Fruit fly (Drosophila melanogaster) whole organism, embryonic: ENCODE results near the gene Qsox2.

Experiments
- Atf6 ChIP-seq: fragments of 200-800 bp; sonication (Bioruptor generic); IDR thresholded peaks from 2 replicates; pipeline ENCODE4 v1.3.6; 2022; ENCODE audit warnings: missing biosample characterization, missing genetic modification characterization
- CG10321 ChIP-seq: fragments of 200-800 bp; sonication (Bioruptor generic); IDR thresholded peaks from 2 replicates; pipeline ENCODE4 v1.3.6; 2022; ENCODE audit warnings: missing biosample characterization, missing genetic modification characterization
- CG10366 ChIP-seq: fragments of 200-800 bp; sonication (Bioruptor generic); IDR thresholded peaks from 2 replicates; pipeline ENCODE4 v1.3.6; 2022; ENCODE audit warnings: missing biosample characterization, missing genetic modification characterization
- CG12104 ChIP-seq: fragments of 200-800 bp; sonication (Bioruptor generic); optimal IDR thresholded peaks from 3 replicates; lab custom pipeline; 2016; ENCODE audit warnings: missing biosample characterization, missing genetic modification characterization
- CG1233 ChIP-seq: fragments of 200-800 bp; sonication (Bioruptor generic); optimal IDR thresholded peaks from 4 replicates; lab custom pipeline; 2018; ENCODE audit warnings: missing biosample characterization, mild to moderate bottlenecking, missing genetic modification characterization
- CG12769 ChIP-seq: fragments of 200-800 bp; sonication (Bioruptor generic); optimal IDR thresholded peaks from 2 replicates; lab custom pipeline; 2019; ENCODE audit warnings: missing biosample characterization, mild to moderate bottlenecking, missing genetic modification characterization, moderate library complexity
- CG13287 ChIP-seq: fragments of 200-800 bp; sonication (Bioruptor generic); IDR thresholded peaks from 2 replicates; pipeline ENCODE4 v1.3.6; 2022; ENCODE audit warnings: missing biosample characterization, missing genetic modification characterization; ENCODE audit not compliant: partially characterized antibody
- CG16779 ChIP-seq: fragments of 200-800 bp; sonication (Bioruptor generic); IDR thresholded peaks from 2 replicates; pipeline ENCODE4 v1.3.6; 2022; ENCODE audit warnings: missing biosample characterization, missing genetic modification characterization
- CG17186 ChIP-seq: fragments of 200-800 bp; sonication (Bioruptor generic); optimal IDR thresholded peaks from 3 replicates; lab custom pipeline; 2017; ENCODE audit warnings: missing biosample characterization, missing genetic modification reagents, missing genetic modification characterization
- CG17328 ChIP-seq: fragments of 200-800 bp; sonication (Bioruptor generic); IDR thresholded peaks from 2 replicates; pipeline ENCODE4 v1.3.6; 2022; ENCODE audit warnings: missing biosample characterization, missing genetic modification characterization
- CG17829 ChIP-seq: fragments of 200-800 bp; optimal IDR thresholded peaks from 2 replicates; lab custom pipeline; 2019; ENCODE audit warnings: missing biosample characterization, mild to moderate bottlenecking, missing genetic modification characterization, moderate library complexity
- CG4730 ChIP-seq: fragments of 200-800 bp; sonication (Bioruptor generic); IDR thresholded peaks from 2 replicates; pipeline ENCODE4 v1.3.6; 2022; ENCODE audit warnings: missing biosample characterization, missing genetic modification characterization
- CG4820 ChIP-seq: fragments of 200-800 bp; sonication (Bioruptor generic); optimal IDR thresholded peaks from 3 replicates; lab custom pipeline; 2016; ENCODE audit warnings: missing biosample characterization, missing genetic modification characterization
- CG6791 ChIP-seq: fragments of 200-800 bp; sonication (Bioruptor generic); IDR thresholded peaks from 3 replicates; pipeline ENCODE4 v1.3.6; 2022; ENCODE audit warnings: missing biosample characterization, missing genetic modification characterization; ENCODE audit not compliant: partially characterized antibody
- CG7372 ChIP-seq: fragments of 200-800 bp; sonication (Bioruptor generic); IDR thresholded peaks from 2 replicates; pipeline ENCODE4 v1.3.6; 2022; ENCODE audit warnings: missing biosample characterization, missing genetic modification characterization
- CG7745 ChIP-seq: fragments of 200-800 bp; sonication (Bioruptor generic); optimal IDR thresholded peaks from 2 replicates; lab custom pipeline; 2018; ENCODE audit warnings: missing biosample characterization, mild to moderate bottlenecking, missing genetic modification characterization, moderate library complexity
- CG8089 ChIP-seq: fragments of 200-800 bp; sonication (Bioruptor generic); optimal IDR thresholded peaks from 3 replicates; lab custom pipeline; 2016; ENCODE audit warnings: missing biosample characterization, missing genetic modification characterization
- CG9215 ChIP-seq: fragments of 200-800 bp; sonication (Bioruptor generic); IDR thresholded peaks from 2 replicates; pipeline ENCODE4 v1.3.6; 2022; ENCODE audit warnings: missing biosample characterization, missing genetic modification characterization
- CG9797 ChIP-seq: fragments of 200-800 bp; sonication (Bioruptor generic); optimal IDR thresholded peaks from 3 replicates; lab custom pipeline; 2018; ENCODE audit warnings: missing biosample characterization, mild to moderate bottlenecking, missing genetic modification characterization
- CG9932 ChIP-seq: fragments of 200-800 bp; sonication (Bioruptor generic); IDR thresholded peaks from 2 replicates; pipeline ENCODE4 v1.3.6; 2022; ENCODE audit warnings: missing biosample characterization, missing genetic modification characterization
- CHES-1-like ChIP-seq: fragments of 200-800 bp; sonication (Bioruptor generic); optimal IDR thresholded peaks from 2 replicates; lab custom pipeline; 2016; ENCODE audit warnings: missing biosample characterization, missing genetic modification characterization
- Drgx ChIP-seq: fragments of 200-800 bp; sonication (Bioruptor generic); IDR thresholded peaks from 2 replicates; pipeline ENCODE4 v1.3.6; 2022; ENCODE audit warnings: missing biosample characterization, missing genetic modification characterization
- Eip74EF ChIP-seq, 2 experiments: fragments of 200-800 bp in 1 of 2; fragments of >200 bp in 1 of 2; sonication (Bioruptor generic) in 1 of 2; optimal IDR thresholded peaks; 2 replicates each; lab custom pipeline; 2017 to 2019; ENCODE audit warnings: missing biosample characterization in 2 of 2, missing genetic modification characterization in 2 of 2, mild to moderate bottlenecking in 1 of 2, moderate library complexity in 1 of 2
- Elba2 ChIP-seq: fragments of 200-800 bp; sonication (Bioruptor generic); optimal IDR thresholded peaks from 3 replicates; lab custom pipeline; 2016; ENCODE audit warnings: missing biosample characterization, missing genetic modification characterization
- HLH3B ChIP-seq: fragments of 200-800 bp; sonication (Bioruptor generic); IDR thresholded peaks from 2 replicates; pipeline ENCODE4 v1.3.6; 2022; ENCODE audit warnings: missing biosample characterization, missing genetic modification characterization
- HmgD ChIP-seq: fragments of 200-800 bp; sonication (Bioruptor generic); optimal IDR thresholded peaks from 3 replicates; lab custom pipeline; 2016; ENCODE audit warnings: missing biosample characterization, missing genetic modification characterization
- Hr51 ChIP-seq, 2 experiments: fragments of 200-800 bp; sonication (Bioruptor generic); optimal IDR thresholded peaks; 2 replicates in 1 of 2; 3 replicates in 1 of 2; lab custom pipeline; 2016 to 2018; ENCODE audit warnings: missing biosample characterization in 2 of 2, missing genetic modification characterization in 2 of 2, mild to moderate bottlenecking in 1 of 2, moderate library complexity in 1 of 2
- Lim3 ChIP-seq: fragments of 200-800 bp; sonication (Bioruptor generic); IDR thresholded peaks from 2 replicates; pipeline ENCODE4 v1.3.6; 2022; ENCODE audit warnings: missing biosample characterization, missing genetic modification characterization
- Nf-YA ChIP-seq: fragments of 200-800 bp; sonication (Bioruptor generic); IDR thresholded peaks from 2 replicates; pipeline ENCODE4 v1.3.6; 2022; ENCODE audit warnings: missing biosample characterization, missing genetic modification characterization
- Nf-YB ChIP-seq: fragments of 200-800 bp; sonication (Bioruptor generic); optimal IDR thresholded peaks from 3 replicates; lab custom pipeline; 2019; ENCODE audit warnings: missing biosample characterization, mild to moderate bottlenecking, missing genetic modification characterization, moderate library complexity
- Rx ChIP-seq: fragments of 200-800 bp; sonication (Bioruptor generic); IDR thresholded peaks from 2 replicates; pipeline ENCODE4 v1.3.6; 2022; ENCODE audit warnings: missing biosample characterization, missing genetic modification characterization
- Trl ChIP-seq, 3 experiments: fragments of >200 bp in 2 of 3; fragments of 200-800 bp in 1 of 3; sonication (Bioruptor generic) in 1 of 3; optimal IDR thresholded peaks; 2 replicates in 1 of 3; 3 replicates in 2 of 3; lab custom pipeline; 2016 to 2017; ENCODE audit warnings: missing biosample characterization in 1 of 3, missing genetic modification characterization in 1 of 3
- al ChIP-seq: fragments of 200-800 bp; sonication (Bioruptor generic); IDR thresholded peaks from 2 replicates; pipeline ENCODE4 v1.3.6; 2022; ENCODE audit warnings: missing biosample characterization, missing genetic modification characterization
- cg ChIP-seq: fragments of 200-800 bp; sonication (Bioruptor generic); optimal IDR thresholded peaks from 3 replicates; lab custom pipeline; 2019; ENCODE audit warnings: missing biosample characterization, mild to moderate bottlenecking, missing genetic modification characterization, moderate library complexity
- dmrt11E ChIP-seq: fragments of 200-800 bp; sonication (Bioruptor generic); optimal IDR thresholded peaks from 3 replicates; lab custom pipeline; 2018; ENCODE audit warnings: missing biosample characterization, mild to moderate bottlenecking, missing genetic modification characterization, moderate library complexity
- grn ChIP-seq: fragments of 200-800 bp; sonication (Bioruptor generic); optimal IDR thresholded peaks from 3 replicates; lab custom pipeline; 2017; ENCODE audit warnings: missing biosample characterization, missing genetic modification characterization
- hbn ChIP-seq: fragments of 200-800 bp; sonication (Bioruptor generic); IDR thresholded peaks from 2 replicates; pipeline ENCODE4 v1.3.6; 2022; ENCODE audit warnings: missing biosample characterization, missing genetic modification characterization; ENCODE audit not compliant: partially characterized antibody
- maf-S ChIP-seq: fragments of 200-800 bp; sonication (Bioruptor generic); optimal IDR thresholded peaks from 2 replicates; lab custom pipeline; 2016; ENCODE audit warnings: missing biosample characterization, missing genetic modification characterization
- nom ChIP-seq: fragments of 200-800 bp; sonication (Bioruptor generic); optimal IDR thresholded peaks from 2 replicates; lab custom pipeline; 2017; ENCODE audit warnings: missing biosample characterization, missing genetic modification characterization, mild to moderate bottlenecking, moderate library complexity, missing genetic modification reagents
- prd ChIP-seq, 3 experiments: fragments of >200 bp in 2 of 3; fragments of 200-800 bp in 1 of 3; sonication (Bioruptor generic) in 1 of 3; optimal IDR thresholded peaks in 2 of 3; IDR thresholded peaks in 1 of 3; 2 replicates in 2 of 3; 3 replicates in 1 of 3; pipeline versions ENCODE4 v1.3.6 to Lab custom; 2017 to 2022; ENCODE audit warnings: missing biosample characterization in 1 of 3, missing genetic modification characterization in 1 of 3
- ro ChIP-seq: fragments of 200-800 bp; sonication (Bioruptor generic); IDR thresholded peaks from 2 replicates; pipeline ENCODE4 v1.3.6; 2022; ENCODE audit warnings: missing biosample characterization, missing genetic modification characterization
- slbo ChIP-seq: fragments of 200-800 bp; sonication (Bioruptor generic); IDR thresholded peaks from 2 replicates; pipeline ENCODE4 v1.3.6; 2022; ENCODE audit warnings: missing biosample characterization, missing genetic modification characterization
- slp2 ChIP-seq: fragments of 200-800 bp; sonication (Bioruptor generic); optimal IDR thresholded peaks from 2 replicates; lab custom pipeline; 2016; ENCODE audit warnings: missing biosample characterization, missing genetic modification characterization
- trem ChIP-seq: fragments of 200-800 bp; optimal IDR thresholded peaks from 3 replicates; lab custom pipeline; 2019; ENCODE audit warnings: missing biosample characterization, mild to moderate bottlenecking, missing genetic modification characterization, moderate library complexity
- unpg ChIP-seq: fragments of 200-800 bp; sonication (Bioruptor generic); optimal IDR thresholded peaks from 3 replicates; lab custom pipeline; 2018; ENCODE audit warnings: missing biosample characterization, mild to moderate bottlenecking, missing genetic modification characterization, moderate library complexity
- vfl ChIP-seq: fragments of 200-800 bp; sonication (Bioruptor generic); optimal IDR thresholded peaks from 2 replicates; lab custom pipeline; 2016; ENCODE audit warnings: missing biosample characterization, missing genetic modification characterization
- zen ChIP-seq: fragments of 200-800 bp; sonication (Bioruptor generic); optimal IDR thresholded peaks from 3 replicates; lab custom pipeline; 2018; ENCODE audit warnings: missing biosample characterization, mild to moderate bottlenecking, missing genetic modification characterization, moderate library complexity
- zf30C ChIP-seq: fragments of 200-800 bp; sonication (Bioruptor generic); optimal IDR thresholded peaks from 3 replicates; lab custom pipeline; 2018; ENCODE audit warnings: missing biosample characterization, mild to moderate bottlenecking, missing genetic modification characterization

Gene Qsox2

DNA sequence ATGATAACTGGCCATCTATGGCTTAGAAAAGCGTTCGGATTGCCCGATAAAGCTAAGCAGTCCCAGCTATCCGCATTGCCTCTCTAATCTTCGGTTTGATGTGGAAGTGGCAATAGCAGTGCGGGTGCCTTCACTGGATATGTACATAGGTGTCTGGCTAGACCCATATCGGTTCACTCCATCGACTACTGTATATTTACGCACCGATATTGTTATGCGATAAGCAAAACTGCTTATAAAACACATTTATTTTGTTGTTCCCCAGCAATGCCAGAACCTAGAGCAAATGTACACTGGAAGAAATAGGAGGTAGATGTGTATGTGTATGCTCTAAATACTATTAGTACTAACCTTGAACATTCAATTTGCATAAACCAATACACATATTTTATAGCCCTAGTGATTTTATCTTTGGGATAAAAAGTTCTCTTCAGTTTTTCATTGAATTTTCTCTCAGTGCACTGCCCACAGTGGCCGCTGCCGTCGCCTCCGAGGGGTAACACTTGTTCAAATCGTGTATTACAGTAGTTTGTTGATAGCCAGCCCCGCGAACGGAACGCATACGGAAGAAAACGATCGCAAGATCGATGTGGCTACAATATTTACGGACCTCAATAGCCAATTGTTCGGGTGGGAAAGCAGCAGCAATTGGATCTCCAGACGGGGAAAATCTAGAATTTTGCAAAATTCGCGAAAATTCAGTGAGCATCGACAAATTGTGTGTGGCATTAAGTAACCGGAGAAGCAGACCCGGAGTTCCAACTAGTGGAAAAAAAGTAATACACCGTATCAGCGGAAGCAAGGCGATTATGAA is 43.2 kb upstream of the Qsox2 start, which contains the start of gene CG31431 (continued):
- TF ChIP-seq Trl (optimal IDR thresholded peaks at IDR 0.05; lab: Kevin White, UChicago) = no peak
- TF ChIP-seq Trl (GFP tag; optimal IDR thresholded peaks at IDR 0.05; lab: Kevin White, UChicago) = peak; percentile 98
- TF ChIP-seq Atf6 (GFP tag; lab: Robert Waterston, UW) = peak; percentile 98
- TF ChIP-seq nom = peak; percentile 73
- peak; percentile 71 for TF ChIP-seq CG10321 (GFP tag; lab: Robert Waterston, UW)
- peak; percentile 96 for TF ChIP-seq CG16779 (GFP tag; lab: Robert Waterston, UW)
- no peak for TF ChIP-seq cg (GFP tag; lab: Kevin White, UChicago)
- TF ChIP-seq slp2 (GFP tag; lab: Kevin White, UChicago) = peak; percentile 95
- TF ChIP-seq CG6791 = no peak
- peak; percentile 96 for TF ChIP-seq CG9932 (GFP tag; lab: Robert Waterston, UW)
- peak; percentile 95 for TF ChIP-seq Nf-YA (GFP tag; lab: Robert Waterston, UW)
- TF ChIP-seq Elba2 (GFP tag; lab: Kevin White, UChicago) = peak; percentile 41
- peak; percentile 73 for TF ChIP-seq CG7745 (tag; lab: Kevin White, UChicago)
- TF ChIP-seq CG13287 (GFP tag; lab: Robert Waterston, UW) = no peak
- peak; percentile 96 for TF ChIP-seq CG17328
- peak; percentile 82 for TF ChIP-seq Nf-YB (GFP tag; lab: Kevin White, UChicago)
- TF ChIP-seq Eip74EF (GFP tag; optimal IDR thresholded peaks at IDR 0.05; lab: Kevin White, UChicago) = peak in 1 of 2 experiments; percentile 96
- peak; percentile 96 for TF ChIP-seq Rx (GFP tag; lab: Robert Waterston, UW)
- TF ChIP-seq zen = peak; percentile 97
- peak; percentile 75 for TF ChIP-seq CG17186
- TF ChIP-seq CHES-1-like (GFP tag; lab: Kevin White, UChicago) = peak; percentile 98
- peak; percentile 99 for TF ChIP-seq grn (GFP tag; lab: Kevin White, UChicago)
- TF ChIP-seq CG7372 = peak; percentile 98
- TF ChIP-seq trem (tag; lab: Kevin White, UChicago) = peak; percentile 92
- peak; percentile 93 for TF ChIP-seq ro (GFP tag; lab: Robert Waterston, UW)
- TF ChIP-seq HLH3B (GFP tag; lab: Robert Waterston, UW) = peak; percentile 97
- peak; percentile 13 for TF ChIP-seq CG9797
- TF ChIP-seq CG10366 (GFP tag; lab: Robert Waterston, UW) = peak; percentile 97
- peak; percentile 95 for TF ChIP-seq HmgD (GFP tag; lab: Kevin White, UChicago)
- TF ChIP-seq hbn (GFP tag; lab: Robert Waterston, UW) = no peak
- TF ChIP-seq prd (optimal IDR thresholded peaks at IDR 0.05; lab: Kevin White, UChicago) = no peak
- TF ChIP-seq prd (GFP tag; IDR thresholded peaks at IDR 0.05; lab: Robert Waterston, UW) = peak; percentile 98
- TF ChIP-seq CG9215 (GFP tag; lab: Robert Waterston, UW) = peak; percentile 96
- TF ChIP-seq CG8089 (GFP tag; lab: Kevin White, UChicago) = peak; percentile 95
- peak; percentile 97 for TF ChIP-seq maf-S (GFP tag; lab: Kevin White, UChicago)
- TF ChIP-seq unpg (GFP tag; lab: Kevin White, UChicago) = peak; percentile 98
- TF ChIP-seq CG17829 (tag; lab: Kevin White, UChicago) = peak; percentile 98
- peak; percentile 99 for TF ChIP-seq CG12769 (tag; lab: Kevin White, UChicago)
- TF ChIP-seq al (GFP tag; lab: Robert Waterston, UW) = peak; percentile 96
- peak; percentile 93 for TF ChIP-seq zf30C (GFP tag; lab: Kevin White, UChicago)
- TF ChIP-seq dmrt11E (tag; lab: Kevin White, UChicago) = peak; percentile 94
- TF ChIP-seq vfl = peak; percentile 96
- peak; percentile 99 for TF ChIP-seq slbo (GFP tag; lab: Robert Waterston, UW)
- TF ChIP-seq Lim3 (GFP tag; lab: Robert Waterston, UW) = peak; percentile 79
- TF ChIP-seq Drgx (GFP tag; lab: Robert Waterston, UW) = peak; percentile 94
- peak; percentile 95 to 96 for TF ChIP-seq Hr51 (GFP tag; optimal IDR thresholded peaks at IDR 0.05; lab: Kevin White, UChicago)
- TF ChIP-seq CG12104 = peak; percentile 95
- TF ChIP-seq CG4820 = peak; percentile 98
- peak; percentile 95 for TF ChIP-seq CG4730 (GFP tag; lab: Robert Waterston, UW)
- TF ChIP-seq CG1233 (GFP tag; lab: Kevin White, UChicago) = peak; percentile 97
